Fruit fly (Drosophila melanogaster) whole organism, embryonic: ENCODE data around the gene Sec22.

Experiments used
- Atf-2 ChIP-seq: fragments of 200-800 bp; sonication (Bioruptor generic); optimal IDR thresholded peaks from 2 replicates; lab custom pipeline; 2016; ENCODE audit warnings: missing biosample characterization, missing genetic modification characterization
- BtbVII ChIP-seq: fragments of 200-800 bp; sonication (Bioruptor generic); optimal IDR thresholded peaks from 3 replicates; lab custom pipeline; 2017; ENCODE audit warnings: missing biosample characterization, mild to moderate bottlenecking, missing genetic modification characterization
- CG11456 ChIP-seq: fragments of 200-800 bp; sonication (Bioruptor generic); IDR thresholded peaks from 3 replicates; pipeline ENCODE4 v1.3.6; 2022; ENCODE audit warnings: missing biosample characterization, missing genetic modification characterization
- CG11696 ChIP-seq: fragments of 200-800 bp; sonication (Bioruptor generic); IDR thresholded peaks from 2 replicates; pipeline ENCODE4 v1.3.6; 2022; ENCODE audit warnings: missing biosample characterization, missing genetic modification characterization
- CG13894 ChIP-seq: fragments of 200-800 bp; sonication (Bioruptor generic); optimal IDR thresholded peaks from 3 replicates; lab custom pipeline; 2018; ENCODE audit warnings: missing biosample characterization, mild to moderate bottlenecking, missing genetic modification characterization, moderate library complexity
- CG14014 ChIP-seq: fragments of 200-800 bp; sonication (Bioruptor generic); IDR thresholded peaks from 2 replicates; pipeline ENCODE4 v1.3.6; 2022; ENCODE audit warnings: missing biosample characterization, missing genetic modification characterization
- CG14050 ChIP-seq: fragments of 200-800 bp; sonication (Bioruptor generic); IDR thresholded peaks from 3 replicates; pipeline ENCODE4 v1.3.6; 2022; ENCODE audit warnings: missing biosample characterization, missing genetic modification characterization
- CG15696 ChIP-seq: fragments of 200-800 bp; sonication (Bioruptor generic); optimal IDR thresholded peaks from 2 replicates; lab custom pipeline; 2019; ENCODE audit warnings: missing biosample characterization, mild to moderate bottlenecking, missing genetic modification characterization, moderate library complexity
- CG1647 ChIP-seq: fragments of 200-800 bp; sonication (Bioruptor generic); optimal IDR thresholded peaks from 3 replicates; lab custom pipeline; 2016; ENCODE audit warnings: missing biosample characterization, missing genetic modification characterization
- CG18262 ChIP-seq: fragments of 200-800 bp; optimal IDR thresholded peaks from 3 replicates; lab custom pipeline; 2019; ENCODE audit warnings: missing biosample characterization, mild to moderate bottlenecking, missing genetic modification characterization, moderate library complexity
- CG2875 ChIP-seq: fragments of 200-800 bp; sonication (Bioruptor generic); optimal IDR thresholded peaks from 2 replicates; lab custom pipeline; 2017; ENCODE audit warnings: missing biosample characterization, mild to moderate bottlenecking, missing genetic modification characterization, missing genetic modification reagents
- CG31441 ChIP-seq: fragments of 200-800 bp; sonication (Bioruptor generic); IDR thresholded peaks from 2 replicates; pipeline ENCODE4 v1.3.6; 2022; ENCODE audit warnings: missing biosample characterization, missing genetic modification characterization
- CG33213 ChIP-seq: fragments of 200-800 bp; sonication (Bioruptor generic); optimal IDR thresholded peaks from 3 replicates; lab custom pipeline; 2016; ENCODE audit warnings: missing biosample characterization, missing genetic modification characterization
- CG3847 ChIP-seq: fragments of 200-800 bp; sonication (Bioruptor generic); IDR thresholded peaks from 2 replicates; pipeline ENCODE4 v1.3.6; 2022; ENCODE audit warnings: missing biosample characterization, missing genetic modification characterization
- CG4424 ChIP-seq: fragments of 200-800 bp; sonication (Bioruptor generic); optimal IDR thresholded peaks from 3 replicates; lab custom pipeline; 2016; ENCODE audit warnings: missing biosample characterization, missing genetic modification characterization
- CG4617 ChIP-seq: fragments of 200-800 bp; sonication (Bioruptor generic); optimal IDR thresholded peaks from 3 replicates; lab custom pipeline; 2016; ENCODE audit warnings: missing biosample characterization, missing genetic modification characterization, borderline replicate concordance
- CG4707 ChIP-seq: fragments of 200-800 bp; sonication (Bioruptor generic); optimal IDR thresholded peaks from 2 replicates; lab custom pipeline; 2018; ENCODE audit warnings: missing biosample characterization, mild to moderate bottlenecking, missing genetic modification characterization, moderate library complexity
- CG5180 ChIP-seq: fragments of 200-800 bp; sonication (Bioruptor generic); optimal IDR thresholded peaks from 3 replicates; lab custom pipeline; 2017; ENCODE audit warnings: missing biosample characterization, missing genetic modification characterization, mild to moderate bottlenecking, moderate library complexity, missing genetic modification reagents
- CG5245 ChIP-seq: fragments of 200-800 bp; sonication (Bioruptor generic); optimal IDR thresholded peaks from 3 replicates; lab custom pipeline; 2016; ENCODE audit warnings: missing biosample characterization, missing genetic modification characterization
- CG6654 ChIP-seq: fragments of 200-800 bp; sonication (Bioruptor generic); optimal IDR thresholded peaks from 2 replicates; lab custom pipeline; 2017; ENCODE audit warnings: missing biosample characterization, mild to moderate bottlenecking, missing genetic modification characterization
- CG7786 ChIP-seq: fragments of 200-800 bp; sonication (Bioruptor generic); optimal IDR thresholded peaks from 2 replicates; lab custom pipeline; 2016; ENCODE audit warnings: missing biosample characterization, missing genetic modification characterization
- CG8281 ChIP-seq: fragments of 200-800 bp; sonication (Bioruptor generic); optimal IDR thresholded peaks from 2 replicates; lab custom pipeline; 2018; ENCODE audit warnings: missing biosample characterization, mild to moderate bottlenecking, missing genetic modification characterization, moderate library complexity
- CG8290 ChIP-seq, 3 experiments: fragments of 200-800 bp; sonication (Bioruptor generic); optimal IDR thresholded peaks; 2 replicates each; lab custom pipeline; 2016 to 2019; ENCODE audit warnings: missing biosample characterization in 3 of 3, missing genetic modification characterization in 3 of 3, mild to moderate bottlenecking in 2 of 3, moderate library complexity in 1 of 3
- CG8944 ChIP-seq: fragments of 200-800 bp; sonication (Bioruptor generic); optimal IDR thresholded peaks from 3 replicates; lab custom pipeline; 2016; ENCODE audit warnings: missing biosample characterization, missing genetic modification characterization
- CG9437 ChIP-seq: fragments of 200-800 bp; sonication (Bioruptor generic); optimal IDR thresholded peaks from 2 replicates; lab custom pipeline; 2018; ENCODE audit warnings: missing biosample characterization, mild to moderate bottlenecking, missing genetic modification characterization
- CG9727 ChIP-seq: fragments of 200-800 bp; sonication (Bioruptor generic); optimal IDR thresholded peaks from 3 replicates; lab custom pipeline; 2017; ENCODE audit warnings: missing biosample characterization, mild to moderate bottlenecking, missing genetic modification characterization
- D19A ChIP-seq: fragments of 200-800 bp; optimal IDR thresholded peaks from 3 replicates; lab custom pipeline; 2019; ENCODE audit warnings: missing biosample characterization, mild to moderate bottlenecking, missing genetic modification characterization, moderate library complexity
- HHEX ChIP-seq: fragments of 200-800 bp; sonication (Bioruptor generic); optimal IDR thresholded peaks from 3 replicates; lab custom pipeline; 2017; ENCODE audit warnings: missing biosample characterization, mild to moderate bottlenecking, missing genetic modification characterization, missing genetic modification reagents
- Hr39 ChIP-seq: fragments of >200 bp; optimal IDR thresholded peaks from 2 replicates; lab custom pipeline; 2017
- Lpt ChIP-seq: fragments of >200 bp; optimal IDR thresholded peaks from 2 replicates; lab custom pipeline; 2018; ENCODE audit warnings: missing biosample characterization, missing genetic modification characterization
- MBD-R2 ChIP-seq: fragments of 200-800 bp; sonication (Bioruptor generic); IDR thresholded peaks from 2 replicates; pipeline ENCODE4 v1.3.6; 2022; ENCODE audit warnings: missing biosample characterization, missing genetic modification characterization
- Meics ChIP-seq: fragments of 200-800 bp; sonication (Bioruptor generic); optimal IDR thresholded peaks from 2 replicates; lab custom pipeline; 2017; ENCODE audit warnings: missing biosample characterization, mild to moderate bottlenecking, missing genetic modification characterization
- NK7.1 ChIP-seq: fragments of 200-800 bp; sonication (Bioruptor generic); optimal IDR thresholded peaks from 3 replicates; lab custom pipeline; 2016; ENCODE audit warnings: missing biosample characterization, missing genetic modification characterization
- Poxn ChIP-seq: fragments of 200-800 bp; sonication (Bioruptor generic); IDR thresholded peaks from 2 replicates; pipeline ENCODE4 v1.3.6; 2022; ENCODE audit warnings: missing biosample characterization, missing genetic modification characterization
- ap ChIP-seq: fragments of 200-800 bp; sonication (Bioruptor generic); IDR thresholded peaks from 2 replicates; pipeline ENCODE4 v1.3.6; 2022; ENCODE audit warnings: missing biosample characterization, missing genetic modification characterization
- bab2 ChIP-seq: fragments of 200-800 bp; sonication (Bioruptor generic); optimal IDR thresholded peaks from 2 replicates; lab custom pipeline; 2016; ENCODE audit warnings: missing biosample characterization, missing genetic modification characterization
- br ChIP-seq: fragments of >200 bp; optimal IDR thresholded peaks from 2 replicates; lab custom pipeline; 2017
- croc ChIP-seq: fragments of 200-800 bp; sonication (Bioruptor generic); conservative IDR thresholded peaks from 3 replicates; pipeline ENCODE4 v1.3.6; 2022; ENCODE audit warnings: missing biosample characterization, missing genetic modification characterization
- ewg ChIP-seq: fragments of 200-800 bp; sonication (Bioruptor generic); optimal IDR thresholded peaks from 3 replicates; lab custom pipeline; 2017; ENCODE audit warnings: mild to moderate bottlenecking, missing biosample characterization, missing genetic modification reagents, missing genetic modification characterization
- ftz-f1 ChIP-seq: fragments of 200-800 bp; sonication (Bioruptor generic); optimal IDR thresholded peaks from 2 replicates; lab custom pipeline; 2016; ENCODE audit warnings: missing biosample characterization, missing genetic modification characterization
- gro ChIP-seq: fragments of 200-800 bp; sonication (Bioruptor generic); optimal IDR thresholded peaks from 2 replicates; lab custom pipeline; 2016; ENCODE audit warnings: missing biosample characterization, missing genetic modification characterization
- gsb-n ChIP-seq: fragments of 200-800 bp; sonication (Bioruptor generic); optimal IDR thresholded peaks from 3 replicates; lab custom pipeline; 2018; ENCODE audit warnings: missing biosample characterization, mild to moderate bottlenecking, missing genetic modification characterization
- jumu ChIP-seq: fragments of 200-800 bp; sonication (Bioruptor generic); optimal IDR thresholded peaks from 3 replicates; lab custom pipeline; 2016; ENCODE audit warnings: missing biosample characterization, missing genetic modification characterization
- ken ChIP-seq: fragments of 200-800 bp; sonication (Bioruptor generic); IDR thresholded peaks from 3 replicates; pipeline ENCODE4 v1.3.6; 2022; ENCODE audit warnings: missing biosample characterization, missing genetic modification characterization
- mam ChIP-seq: fragments of 200-800 bp; sonication (Bioruptor generic); optimal IDR thresholded peaks from 3 replicates; lab custom pipeline; 2016; ENCODE audit warnings: missing biosample characterization, missing genetic modification characterization
- onecut ChIP-seq: fragments of 200-800 bp; sonication (Bioruptor generic); IDR thresholded peaks from 2 replicates; pipeline ENCODE4 v1.3.6; 2022; ENCODE audit warnings: missing biosample characterization, missing genetic modification characterization
- seq ChIP-seq: fragments of 200-800 bp; sonication (Bioruptor generic); IDR thresholded peaks from 2 replicates; pipeline ENCODE4 v1.3.6; 2022; ENCODE audit warnings: missing biosample characterization, missing genetic modification characterization
- tin ChIP-seq: fragments of 200-800 bp; sonication (Bioruptor generic); optimal IDR thresholded peaks from 3 replicates; lab custom pipeline; 2016; ENCODE audit warnings: missing biosample characterization, missing genetic modification characterization
- tio ChIP-seq: fragments of 200-800 bp; sonication (Bioruptor generic); optimal IDR thresholded peaks from 2 replicates; lab custom pipeline; 2017; ENCODE audit warnings: missing biosample characterization, missing genetic modification characterization, inconsistent platforms
- unc-4 ChIP-seq: fragments of 200-800 bp; sonication (Bioruptor generic); IDR thresholded peaks from 2 replicates; pipeline ENCODE4 v1.3.6; 2022; ENCODE audit warnings: missing biosample characterization, missing genetic modification characterization; ENCODE audit not compliant: partially characterized antibody
- unpg ChIP-seq: fragments of 200-800 bp; sonication (Bioruptor generic); optimal IDR thresholded peaks from 3 replicates; lab custom pipeline; 2018; ENCODE audit warnings: missing biosample characterization, mild to moderate bottlenecking, missing genetic modification characterization, moderate library complexity
- zfh2 ChIP-seq: fragments of 200-800 bp; sonication (Bioruptor generic); optimal IDR thresholded peaks from 2 replicates; lab custom pipeline; 2016; ENCODE audit warnings: missing biosample characterization, missing genetic modification characterization

Sec22 gene

dm6 chrX:796397-796989 lies 9.4 kb upstream of the Sec22 start (continued):
- no peak for TF ChIP-seq CG4707 (GFP tag; lab: Kevin White, UChicago)
- no peak for TF ChIP-seq CG8944 (GFP tag; lab: Kevin White, UChicago)
- no peak for TF ChIP-seq unpg (GFP tag; lab: Kevin White, UChicago)
- TF ChIP-seq seq (GFP tag; lab: Robert Waterston, UW) = no peak
- TF ChIP-seq ken (GFP tag; lab: Robert Waterston, UW) = no peak
- no peak for TF ChIP-seq onecut (GFP tag; lab: Robert Waterston, UW)
- no peak for TF ChIP-seq CG5245 (GFP tag; lab: Kevin White, UChicago)
- TF ChIP-seq CG3847 (GFP tag; lab: Robert Waterston, UW) = 0 out of 2 replicates have a peak, but pooled peaks have one; percentile 23
- no peak for TF ChIP-seq CG11696 (GFP tag; lab: Robert Waterston, UW)
- no peak for TF ChIP-seq croc (GFP tag; lab: Robert Waterston, UW)
- no peak for TF ChIP-seq D19A (tag; lab: Kevin White, UChicago)
- no peak for TF ChIP-seq Atf-2
- TF ChIP-seq Hr39 (lab: Kevin White, UChicago) = no peak
- no peak for TF ChIP-seq Lpt (GFP tag; lab: Kevin White, UChicago)
- TF ChIP-seq CG8281 (tag; lab: Kevin White, UChicago) = no peak
- peak; percentile 93 for TF ChIP-seq unc-4
- TF ChIP-seq jumu (GFP tag; lab: Kevin White, UChicago) = no peak
- no peak for TF ChIP-seq CG31441
- TF ChIP-seq BtbVII (GFP tag; lab: Kevin White, UChicago) = no peak
- peak; percentile 3 for TF ChIP-seq CG4424 (GFP tag; lab: Kevin White, UChicago)
- no peak for TF ChIP-seq CG14050 (GFP tag; lab: Robert Waterston, UW)
- no peak for TF ChIP-seq br (lab: Kevin White, UChicago)
- TF ChIP-seq CG9727 = peak; percentile 2
- no peak for TF ChIP-seq CG15696
- peak; percentile 8 for TF ChIP-seq zfh2 (GFP tag; lab: Kevin White, UChicago)
- no peak for TF ChIP-seq ewg (GFP tag; lab: Kevin White, UChicago)
- TF ChIP-seq gsb-n (tag; lab: Kevin White, UChicago) = peak; percentile 21
- no peak for TF ChIP-seq CG5180 (GFP tag; lab: Kevin White, UChicago)
- TF ChIP-seq MBD-R2 (GFP tag; lab: Robert Waterston, UW) = no peak; the same call in 1 of the 2 replicates
- TF ChIP-seq CG1647 = no peak
- TF ChIP-seq CG7786 = no peak
- TF ChIP-seq CG2875 (GFP tag; lab: Kevin White, UChicago) = no peak
- no peak for TF ChIP-seq CG4617 (GFP tag; lab: Kevin White, UChicago)
- TF ChIP-seq CG8290 (GFP tag; optimal IDR thresholded peaks at IDR 0.05; lab: Kevin White, UChicago) = no peak
- TF ChIP-seq CG8290 (tag; optimal IDR thresholded peaks at IDR 0.05; lab: Kevin White, UChicago) = peak in 1 of 2 experiments; percentile 79
- no peak for TF ChIP-seq Poxn (GFP tag; lab: Robert Waterston, UW)
- peak; percentile 15 for TF ChIP-seq ftz-f1 (GFP tag; lab: Kevin White, UChicago)
- no peak for TF ChIP-seq tin
- TF ChIP-seq CG6654 = no peak
- peak; percentile 49 for TF ChIP-seq CG18262 (tag; lab: Kevin White, UChicago)
- no peak for TF ChIP-seq bab2 (GFP tag; lab: Kevin White, UChicago)
- TF ChIP-seq ap (GFP tag; lab: Robert Waterston, UW) = no peak
- TF ChIP-seq CG33213 (GFP tag; lab: Kevin White, UChicago) = peak; percentile 98
- TF ChIP-seq HHEX = no peak
- TF ChIP-seq CG11456 (GFP tag; lab: Robert Waterston, UW) = peak; percentile 61; the same call in 1 of the 3 replicates
- TF ChIP-seq NK7.1 (GFP tag; lab: Kevin White, UChicago) = no peak
- TF ChIP-seq CG14014 (GFP tag; lab: Robert Waterston, UW) = no peak
- no peak for TF ChIP-seq CG9437
- no peak for TF ChIP-seq tio (GFP tag; lab: Kevin White, UChicago)
- no peak for TF ChIP-seq gro (GFP tag; lab: Kevin White, UChicago)
- TF ChIP-seq Meics (GFP tag; lab: Kevin White, UChicago) = peak; percentile 17
- peak; percentile 44 for TF ChIP-seq CG13894 (tag; lab: Kevin White, UChicago)
- no peak for TF ChIP-seq mam
